Worm (Caenorhabditis elegans) whole organism, L4 larva: ENCODE results near the gene srh-199.

Source experiments
- F26F4.8 ChIP-seq: fragments of 200-800 bp; sonication (Bioruptor generic); conservative IDR thresholded peaks from 2 replicates; pipeline ENCODE4 v1.3.6; 2022; ENCODE audit warnings: missing genetic modification characterization, missing compliant biosample characterization
- F44E2.7 ChIP-seq: fragments of 200-800 bp; sonication (Bioruptor generic); IDR thresholded peaks from 2 replicates; pipeline ENCODE4 v2.1.2; 2022; ENCODE audit warnings: missing genetic modification characterization, missing compliant biosample characterization
- T20F7.1 ChIP-seq: fragments of 200-800 bp; sonication (Bioruptor generic); optimal IDR thresholded peaks from 2 replicates; lab custom pipeline; 2018; ENCODE audit warnings: mild to moderate bottlenecking, missing genetic modification characterization, missing compliant biosample characterization
- Y5F2A.4 ChIP-seq: fragments of 200-800 bp; sonication (Bioruptor generic); optimal IDR thresholded peaks from 2 replicates; lab custom pipeline; 2018; ENCODE audit warnings: mild to moderate bottlenecking, missing genetic modification characterization, missing compliant biosample characterization
- Y75B8A.6 ChIP-seq: fragments of 200-800 bp; sonication (Bioruptor generic); IDR thresholded peaks from 2 replicates; pipeline ENCODE4 v1.3.6; 2022; ENCODE audit warnings: missing genetic modification reagents, missing genetic modification characterization, missing compliant biosample characterization
- aha-1 ChIP-seq: fragments of 150-350 bp; peaks from one replicate; lab custom pipeline; 2014; ENCODE audit warnings: missing biosample characterization, missing genetic modification characterization
- aly-2 ChIP-seq: sonication (generic microtip); optimal IDR thresholded peaks from 2 replicates; lab custom pipeline; 2018; ENCODE audit warnings: missing biosample characterization, missing genetic modification characterization
- ceh-62 ChIP-seq: sonication (generic microtip); optimal IDR thresholded peaks from 2 replicates; lab custom pipeline; 2017; ENCODE audit warnings: missing biosample characterization, missing genetic modification characterization
- ceh-82 ChIP-seq: sonication (generic microtip); optimal IDR thresholded peaks from 2 replicates; lab custom pipeline; 2017; ENCODE audit warnings: missing biosample characterization, missing genetic modification characterization
- cey-2 ChIP-seq: sonication (generic microtip); optimal IDR thresholded peaks from 3 replicates; lab custom pipeline; 2017; ENCODE audit warnings: missing genetic modification characterization, mild to moderate bottlenecking, missing compliant biosample characterization, antibody characterized with exemption, borderline replicate concordance; ENCODE audit not compliant: insufficient read depth
- daf-16 ChIP-seq, 3 experiments: sonication (generic microtip); optimal IDR thresholded peaks; 2 replicates each; lab custom pipeline; 2016 to 2017; ENCODE audit warnings: missing genetic modification characterization in 3 of 3, missing genetic modification reagents in 3 of 3, mild to moderate bottlenecking in 2 of 3, missing compliant biosample characterization in 2 of 3, missing biosample characterization in 1 of 3, moderate library complexity in 1 of 3
- daf-8 ChIP-seq: fragments of 200-800 bp; sonication (Bioruptor generic); IDR thresholded peaks from 2 replicates; pipeline ENCODE4 v1.3.6; 2022; ENCODE audit warnings: missing genetic modification characterization, missing compliant biosample characterization
- dmd-6 ChIP-seq: fragments of 200-800 bp; sonication (Bioruptor generic); IDR thresholded peaks from 2 replicates; pipeline ENCODE4 v1.3.6; 2022; ENCODE audit warnings: missing genetic modification reagents, missing genetic modification characterization, missing compliant biosample characterization
- dmd-8 ChIP-seq: fragments of 200-800 bp; sonication (Bioruptor generic); IDR thresholded peaks from 2 replicates; pipeline ENCODE4 v1.3.6; 2022; ENCODE audit warnings: missing genetic modification characterization, missing compliant biosample characterization
- dpl-1 ChIP-seq: fragments of 150-350 bp; optimal IDR thresholded peaks from 2 replicates; lab custom pipeline; 2014; ENCODE audit warnings: missing biosample characterization, missing genetic modification reagents, missing genetic modification characterization
- dve-1 ChIP-seq: sonication (generic microtip); optimal IDR thresholded peaks from 2 replicates; lab custom pipeline; 2017; ENCODE audit warnings: antibody characterized with exemption, mild to moderate bottlenecking, missing genetic modification characterization, missing compliant biosample characterization; ENCODE audit not compliant: insufficient read depth
- egl-27 ChIP-seq: sonication (generic microtip); optimal IDR thresholded peaks from 3 replicates; lab custom pipeline; 2017; ENCODE audit warnings: missing biosample characterization, missing genetic modification reagents, missing genetic modification characterization
- fos-1 ChIP-seq: fragments of 150-350 bp; optimal IDR thresholded peaks from 2 replicates; lab custom pipeline; 2014; ENCODE audit warnings: missing biosample characterization, missing genetic modification characterization
- gei-8 ChIP-seq: fragments of 200-800 bp; sonication (Bioruptor generic); optimal IDR thresholded peaks from 2 replicates; lab custom pipeline; 2018; ENCODE audit warnings: mild to moderate bottlenecking, missing genetic modification characterization, missing compliant biosample characterization
- hlh-11 ChIP-seq: fragments of 200-800 bp; sonication (Bioruptor generic); optimal IDR thresholded peaks from 2 replicates; lab custom pipeline; 2018; ENCODE audit warnings: mild to moderate bottlenecking, missing genetic modification characterization, missing compliant biosample characterization
- hlh-30 ChIP-seq: sonication (generic microtip); optimal IDR thresholded peaks from 2 replicates; lab custom pipeline; 2017; ENCODE audit warnings: antibody characterized with exemption, mild to moderate bottlenecking, missing genetic modification characterization, missing compliant biosample characterization; ENCODE audit not compliant: insufficient read depth
- hmg-1.1 ChIP-seq: fragments of 200-800 bp; sonication (Bioruptor generic); IDR thresholded peaks from 2 replicates; pipeline ENCODE4 v1.3.6; 2022; ENCODE audit warnings: missing genetic modification reagents, missing genetic modification characterization, missing compliant biosample characterization
- jun-1 ChIP-seq: fragments of 150-350 bp; optimal IDR thresholded peaks from 2 replicates; lab custom pipeline; 2014; ENCODE audit warnings: missing biosample characterization, missing genetic modification reagents, missing genetic modification characterization
- lin-1 ChIP-seq: fragments of 200-800 bp; sonication (Bioruptor generic); IDR thresholded peaks from 2 replicates; pipeline ENCODE4 v1.3.6; 2022; ENCODE audit warnings: missing genetic modification reagents, missing genetic modification characterization, missing compliant biosample characterization
- lir-3 ChIP-seq: sonication (generic microtip); optimal IDR thresholded peaks from 2 replicates; lab custom pipeline; 2016; ENCODE audit warnings: mild to moderate bottlenecking, missing genetic modification characterization, missing compliant biosample characterization
- madf-5 ChIP-seq, 2 experiments: fragments of 200-800 bp; sonication (Bioruptor generic); IDR thresholded peaks; 2 replicates each; pipeline ENCODE4 v1.3.6; 2022; ENCODE audit warnings: missing compliant biosample characterization in 2 of 2, missing genetic modification characterization in 2 of 2
- madf-9 ChIP-seq: fragments of 200-800 bp; sonication (Bioruptor generic); conservative IDR thresholded peaks from 2 replicates; pipeline ENCODE4 v1.3.6; 2022; ENCODE audit warnings: missing genetic modification reagents, missing genetic modification characterization, missing compliant biosample characterization
- mdl-1 ChIP-seq, 2 experiments: fragments of 150-350 bp in 1 of 2; sonication (generic microtip) in 1 of 2; optimal IDR thresholded peaks; 2 replicates each; lab custom pipeline; 2014 to 2017; ENCODE audit warnings: missing biosample characterization in 2 of 2, missing genetic modification characterization in 2 of 2
- mxl-2 ChIP-seq: fragments of 200-800 bp; sonication (Bioruptor generic); conservative IDR thresholded peaks from 2 replicates; pipeline ENCODE4 v1.3.6; 2022; ENCODE audit warnings: missing genetic modification reagents, missing genetic modification characterization, missing compliant biosample characterization
- mxl-3 ChIP-seq: fragments of 200-800 bp; sonication (Bioruptor generic); optimal IDR thresholded peaks from 2 replicates; lab custom pipeline; 2018; ENCODE audit warnings: mild to moderate bottlenecking, missing genetic modification characterization, missing compliant biosample characterization
- nhr-11 ChIP-seq: fragments of 150-350 bp; optimal IDR thresholded peaks from 2 replicates; lab custom pipeline; 2014; ENCODE audit warnings: missing biosample characterization, missing genetic modification characterization
- nhr-25 ChIP-seq: sonication (generic microtip); optimal IDR thresholded peaks from 2 replicates; lab custom pipeline; 2017; ENCODE audit warnings: missing genetic modification characterization, mild to moderate bottlenecking, missing compliant biosample characterization, antibody characterized with exemption, moderate library complexity, borderline replicate concordance; ENCODE audit not compliant: insufficient read depth
- nhr-48 ChIP-seq: sonication (generic microtip); optimal IDR thresholded peaks from 2 replicates; lab custom pipeline; 2016; ENCODE audit warnings: mild to moderate bottlenecking, missing genetic modification characterization, missing compliant biosample characterization
- nhr-6 ChIP-seq: fragments of 150-350 bp; optimal IDR thresholded peaks from 2 replicates; lab custom pipeline; 2014; ENCODE audit warnings: missing biosample characterization, missing genetic modification characterization
- nhr-76 ChIP-seq: fragments of 150-350 bp; optimal IDR thresholded peaks from 2 replicates; lab custom pipeline; 2014; ENCODE audit warnings: missing biosample characterization, missing genetic modification characterization
- nhr-77 ChIP-seq: fragments of 150-350 bp; optimal IDR thresholded peaks from 2 replicates; lab custom pipeline; 2014; ENCODE audit warnings: missing biosample characterization, missing genetic modification characterization
- pha-4 ChIP-seq, 2 experiments: fragments of 150-350 bp in 1 of 2; fragments of 200-800 bp in 1 of 2; sonication (Bioruptor generic) in 1 of 2; IDR thresholded peaks in 1 of 2; optimal IDR thresholded peaks in 1 of 2; 2 replicates each; pipeline versions ENCODE4 v1.3.6 to Lab custom; 2014 to 2022; ENCODE audit warnings: missing genetic modification characterization in 2 of 2, missing genetic modification reagents in 2 of 2, missing biosample characterization in 1 of 2, missing compliant biosample characterization in 1 of 2
- php-3 ChIP-seq: fragments of 200-800 bp; sonication (Bioruptor generic); IDR thresholded peaks from 2 replicates; pipeline ENCODE4 v1.3.6; 2022; ENCODE audit warnings: missing genetic modification reagents, missing genetic modification characterization, missing compliant biosample characterization
- pqm-1 ChIP-seq: sonication (generic microtip); optimal IDR thresholded peaks from 2 replicates; lab custom pipeline; 2017; ENCODE audit warnings: missing biosample characterization, missing genetic modification characterization
- saeg-2 ChIP-seq: fragments of 200-800 bp; sonication (Bioruptor generic); IDR thresholded peaks from 2 replicates; pipeline ENCODE4 v1.3.6; 2022; ENCODE audit warnings: missing genetic modification reagents, missing genetic modification characterization, missing compliant biosample characterization
- set-16 ChIP-seq: fragments of 200-800 bp; sonication (Bioruptor generic); IDR thresholded peaks from 2 replicates; pipeline ENCODE4 v1.3.6; 2022; ENCODE audit warnings: missing genetic modification reagents, missing genetic modification characterization, missing compliant biosample characterization
- spr-1 ChIP-seq: sonication (generic microtip); optimal IDR thresholded peaks from 2 replicates; lab custom pipeline; 2016; ENCODE audit warnings: mild to moderate bottlenecking, missing genetic modification characterization, missing compliant biosample characterization
- tag-97 ChIP-seq: fragments of 200-800 bp; sonication (Bioruptor generic); IDR thresholded peaks from 2 replicates; pipeline ENCODE4 v1.3.6; 2022; ENCODE audit warnings: missing genetic modification characterization, missing compliant biosample characterization
- unc-39 ChIP-seq: sonication (generic microtip); optimal IDR thresholded peaks from 2 replicates; lab custom pipeline; 2017; ENCODE audit warnings: missing biosample characterization, missing genetic modification characterization
- unc-62 ChIP-seq, 3 experiments: fragments of 150-350 bp in 1 of 3; sonication (generic microtip); optimal IDR thresholded peaks in 2 of 3; peaks in 1 of 3; 1 replicate in 1 of 3; 2 replicates in 2 of 3; lab custom pipeline; 2014 to 2017; ENCODE audit warnings: missing biosample characterization in 3 of 3, missing genetic modification characterization in 3 of 3, missing genetic modification reagents in 3 of 3, missing genotype in 1 of 3
- zag-1 ChIP-seq: fragments of 150-350 bp; optimal IDR thresholded peaks from 2 replicates; lab custom pipeline; 2014; ENCODE audit warnings: missing biosample characterization, missing genetic modification characterization
- zfp-3 ChIP-seq: fragments of 200-800 bp; sonication (Bioruptor generic); conservative IDR thresholded peaks from 2 replicates; pipeline ENCODE4 v1.3.6; 2022; ENCODE audit warnings: missing genetic modification reagents, missing genetic modification characterization, missing compliant biosample characterization

srh-199 gene

DNA sequence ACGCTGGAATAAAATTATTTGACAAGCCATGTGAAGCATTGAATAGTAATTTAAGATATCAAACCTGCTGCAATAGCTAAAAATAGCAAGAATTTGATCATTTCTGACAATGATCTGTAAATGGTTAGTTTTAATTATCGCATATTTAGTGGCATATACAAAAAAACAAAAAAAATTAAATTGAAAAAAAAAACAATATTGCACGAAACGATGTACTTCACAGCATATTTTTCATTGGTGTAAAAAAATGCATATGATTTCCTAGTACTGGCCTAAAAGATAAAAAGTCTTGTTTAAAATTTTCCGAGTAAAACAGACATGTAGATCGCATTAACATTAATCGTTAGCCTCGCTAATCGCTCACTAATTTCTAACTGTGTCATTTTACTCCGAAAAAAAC is 2.3 kb downstream of the srh-199 start, which contains the start of gene ZK697.8:
Gene ZK697.8, minus strand, starts transcription at position 101 of the 400 bp plus-strand sequence.
- TF ChIP-seq unc-39 (tag; lab: Kevin White, UChicago) (no peak), saeg-2 (no peak), ceh-62 (tag; lab: Kevin White, UChicago) (no peak), aha-1 (tag; lab: Kevin White, UChicago) (no peak), daf-8 (GFP tag; lab: Robert Waterston, UW) (no peak), madf-5 (GFP tag; IDR thresholded peaks at IDR 0.05; lab: Robert Waterston, UW) (no peak), mxl-2 (GFP tag; lab: Robert Waterston, UW) (no peak), pha-4 (GFP tag; IDR thresholded peaks at IDR 0.05; lab: Robert Waterston, UW) (no peak), pha-4 (tag; optimal IDR thresholded peaks at IDR 0.05; lab: Kevin White, UChicago) (no peak), F26F4.8 (GFP tag; lab: Robert Waterston, UW) (no peak), lir-3 (tag; lab: Kevin White, UChicago) (no peak), nhr-48 (tag; lab: Kevin White, UChicago) (no peak), F44E2.7 (GFP tag; lab: Robert Waterston, UW) (no peak), egl-27 (no peak), Y5F2A.4 (no peak), hlh-11 (tag; lab: Kevin White, UChicago) (no peak)

DNA sequence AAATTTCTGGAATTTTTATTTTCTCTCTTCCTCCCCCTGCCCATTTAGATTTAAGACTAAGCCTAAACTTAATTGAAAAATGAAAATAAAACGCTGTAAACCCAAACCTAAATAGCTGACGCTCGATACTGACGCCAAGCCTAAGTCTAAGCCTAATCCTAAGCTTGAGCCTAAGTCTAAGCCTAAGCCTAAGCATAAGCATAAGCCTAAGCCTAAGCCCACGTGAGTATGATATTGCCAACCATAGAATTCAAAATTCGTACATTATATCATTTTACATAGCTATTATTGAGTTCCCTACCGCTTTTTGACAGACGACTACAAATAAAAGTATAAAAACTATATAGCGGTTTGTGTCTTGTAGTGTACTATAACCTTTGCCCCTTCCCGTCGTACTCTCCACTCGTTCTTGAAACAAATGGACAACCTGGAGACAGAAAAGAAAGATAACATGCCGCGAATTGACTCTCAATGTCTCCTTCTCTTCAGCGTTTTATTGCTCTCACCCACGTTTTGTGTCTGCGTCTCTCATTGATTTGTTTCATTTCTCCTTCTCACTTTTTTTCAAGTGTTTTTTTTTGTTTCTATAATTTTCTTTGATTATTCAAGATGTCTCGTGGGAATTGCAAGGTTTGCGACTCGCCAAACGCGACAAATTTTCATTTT is 8.0 kb downstream of the srh-199 start, which contains the start of gene nhr-256:
Gene nhr-256, plus strand, starts transcription at position 567 of the 666 bp plus-strand sequence.
- TF ChIP-seq unc-62 (GFP tag; optimal IDR thresholded peaks at IDR 0.05 in 1 of 2; lab: Kevin White, UChicago) (peak in 1 of 2 experiments; percentile 67), unc-62 (tag; optimal IDR thresholded peaks at IDR 0.05; lab: Kevin White, UChicago) (no peak), lin-1 (GFP tag; lab: Robert Waterston, UW) (peak; percentile 81), daf-16 (GFP tag; optimal IDR thresholded peaks at IDR 0.05; lab: Kevin White, UChicago) (peak in 1 of 2 experiments; percentile 27), daf-16 (tag; optimal IDR thresholded peaks at IDR 0.05; lab: Kevin White, UChicago) (peak; percentile 85), zfp-3 (GFP tag; lab: Robert Waterston, UW) (no peak), gei-8 (GFP tag; lab: Kevin White, UChicago) (peak; percentile 8), nhr-6 (tag; lab: Kevin White, UChicago) (peak; percentile 32), fos-1 (tag; lab: Kevin White, UChicago) (no peak), dpl-1 (GFP tag; lab: Kevin White, UChicago) (peak; percentile 44), lir-3 (tag; lab: Kevin White, UChicago) (no peak), dmd-8 (GFP tag; lab: Robert Waterston, UW) (no peak), pqm-1 (tag; lab: Kevin White, UChicago) (peak; percentile 72), cey-2 (tag; lab: Kevin White, UChicago) (peak; percentile 76), nhr-77 (tag; lab: Kevin White, UChicago) (peak; percentile 87), php-3 (GFP tag; lab: Robert Waterston, UW) (peak; percentile 83), madf-9 (GFP tag; lab: Robert Waterston, UW) (0 out of 2 replicates have a peak, but pooled peaks have one; percentile 22), nhr-48 (tag; lab: Kevin White, UChicago) (peak; percentile 86), tag-97 (GFP tag; lab: Robert Waterston, UW) (no peak), set-16 (no peak), spr-1 (tag; lab: Kevin White, UChicago) (peak; percentile 5), mdl-1 (tag; optimal IDR thresholded peaks at IDR 0.05; lab: Kevin White, UChicago) (peak in 1 of 2 experiments; percentile 81), Y75B8A.6 (GFP tag; lab: Robert Waterston, UW) (no peak), hlh-30 (tag; lab: Kevin White, UChicago) (peak; percentile 74), zag-1 (no peak), jun-1 (tag; lab: Kevin White, UChicago) (peak; percentile 5), nhr-25 (tag; lab: Kevin White, UChicago) (peak; percentile 15), aly-2 (tag; lab: Kevin White, UChicago) (no peak), nhr-11 (tag; lab: Kevin White, UChicago) (peak; percentile 21), nhr-76 (peak; percentile 22), mxl-3 (GFP tag; lab: Kevin White, UChicago) (peak; percentile 67), T20F7.1 (GFP tag; lab: Kevin White, UChicago) (peak; percentile 59), dve-1 (peak; percentile 94), hmg-1.1 (GFP tag; lab: Robert Waterston, UW) (peak; percentile 70), dmd-6 (GFP tag; lab: Robert Waterston, UW) (peak; percentile 90), ceh-82 (tag; lab: Kevin White, UChicago) (no peak)
